Fruit fly (Drosophila melanogaster): ENCODE data around the gene CG4998.

CG4998 gene

DNA sequence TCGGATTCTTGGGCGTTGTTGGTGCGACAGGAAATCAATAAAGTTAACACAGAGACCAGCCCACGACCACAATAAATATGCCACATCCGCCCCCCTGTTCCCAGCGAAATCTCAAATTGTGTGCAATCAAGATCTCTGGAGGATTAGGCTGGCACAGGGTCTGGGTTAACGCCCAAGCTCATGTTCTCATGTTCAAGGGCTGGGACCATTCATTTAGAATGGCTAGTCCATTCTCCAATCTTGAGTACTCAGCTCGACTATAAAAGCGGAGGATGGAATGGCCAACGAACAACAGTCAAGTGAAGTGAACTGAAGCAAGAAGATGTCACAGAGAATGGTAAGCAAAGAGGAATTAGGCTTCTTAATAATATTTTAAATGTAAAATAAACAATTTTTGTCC, 5.8 kb upstream of the CG4998 start, which contains the start of gene CG13056:
CG13056 (plus strand) TSS at position 301 of the 400 bp plus-strand sequence.
- TF ChIP-seq CG11085 (GFP tag; IDR thresholded peaks at IDR 0.05) (no peak), CG4617 (GFP tag; optimal IDR thresholded peaks at IDR 0.05; ENCODE audit: borderline replicate concordance) (no peak), ftz-f1 (GFP tag; optimal IDR thresholded peaks at IDR 0.05) (no peak), wor (GFP tag; IDR thresholded peaks at IDR 0.05) (no peak), H2.0 (GFP tag; IDR thresholded peaks at IDR 0.05) (no peak), B-H2 (GFP tag; optimal IDR thresholded peaks at IDR 0.05) (no peak), p53 (GFP tag; optimal IDR thresholded peaks at IDR 0.05) (no peak), CG1832 (GFP tag; optimal IDR thresholded peaks at IDR 0.05) (no peak), HLH54F (GFP tag; optimal IDR thresholded peaks at IDR 0.05) (no peak), toy (GFP tag; IDR thresholded peaks at IDR 0.05) (no peak), fru (optimal IDR thresholded peaks at IDR 0.05) (no peak), CG9215 (GFP tag; IDR thresholded peaks at IDR 0.05) (no peak), pfk (GFP tag; optimal IDR thresholded peaks at IDR 0.05) (no peak), CG2120 (GFP tag; optimal IDR thresholded peaks at IDR 0.05) (no peak), MBD-R2 (GFP tag; IDR thresholded peaks at IDR 0.05) (no peak), btn (GFP tag; optimal IDR thresholded peaks at IDR 0.05) (no peak)

DNA sequence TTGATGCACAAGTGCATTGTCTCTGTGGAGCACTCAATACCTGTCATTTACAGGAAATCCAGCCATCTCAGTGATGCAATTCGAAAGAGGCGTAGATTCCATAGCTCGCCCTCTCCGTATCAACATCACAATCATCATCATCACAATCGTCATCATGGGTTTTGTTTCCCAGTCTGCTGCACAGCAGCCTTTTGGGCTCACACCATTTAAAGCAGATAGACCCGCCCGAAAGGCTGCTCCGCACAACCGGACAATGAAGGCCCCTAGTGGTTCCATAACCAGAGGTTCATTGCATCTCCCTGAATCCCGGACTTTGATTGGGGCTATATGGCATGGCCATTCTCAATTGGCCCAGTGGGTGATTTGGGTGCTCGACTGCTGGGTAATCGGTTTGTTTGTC, 3.9 kb upstream of the CG4998 start:
- peak in 1 of 2 experiments; percentile 65 for TF ChIP-seq Pdp1 (GFP tag; optimal IDR thresholded peaks at IDR 0.05)
- TF ChIP-seq run (tag; optimal IDR thresholded peaks at IDR 0.05): no peak
- peak; percentile 75 for TF ChIP-seq Med (GFP tag)
- TF ChIP-seq CG8290 (GFP tag; optimal IDR thresholded peaks at IDR 0.05): no peak
- TF ChIP-seq CG8290 (tag; optimal IDR thresholded peaks at IDR 0.05): peak in 1 of 2 experiments; percentile 31
- TF ChIP-seq az2 (GFP tag; optimal IDR thresholded peaks at IDR 0.05): no peak
- no peak for TF ChIP-seq slp2 (GFP tag; optimal IDR thresholded peaks at IDR 0.05)
- peak; percentile 46 for TF ChIP-seq CG12769 (tag; optimal IDR thresholded peaks at IDR 0.05)
- peak in 1 of 3 experiments; percentile 53 for TF ChIP-seq lola (GFP tag; optimal IDR thresholded peaks at IDR 0.05)
- peak; percentile 38; the same call in 1 of the 2 replicates for TF ChIP-seq bbx (GFP tag; IDR thresholded peaks at IDR 0.05; ENCODE audit: partially characterized antibody)
- TF ChIP-seq CG1602 (GFP tag; optimal IDR thresholded peaks at IDR 0.05): no peak
- TF ChIP-seq CG9609 (GFP tag; optimal IDR thresholded peaks at IDR 0.05): no peak
- peak; percentile 58; the same call in 1 of the 3 replicates for TF ChIP-seq ci (GFP tag; IDR thresholded peaks at IDR 0.05)
- TF ChIP-seq D19B (GFP tag; optimal IDR thresholded peaks at IDR 0.05): no peak
- TF ChIP-seq CG15514 (GFP tag; optimal IDR thresholded peaks at IDR 0.05): peak; percentile 96
- TF ChIP-seq Bgb (GFP tag; IDR thresholded peaks at IDR 0.05; ENCODE audit: partially characterized antibody): peak; percentile 18; the same call in 1 of the 2 replicates
- TF ChIP-seq Elba2 (GFP tag; optimal IDR thresholded peaks at IDR 0.05): no peak
- TF ChIP-seq disco-r (GFP tag; optimal IDR thresholded peaks at IDR 0.05): no peak
- TF ChIP-seq ftz-f1 (GFP tag; optimal IDR thresholded peaks at IDR 0.05): peak; percentile 44
- peak; percentile 35; the same call in 1 of the 2 replicates for TF ChIP-seq CG17612 (GFP tag; IDR thresholded peaks at IDR 0.05)
- peak; percentile 9; the same call in 1 of the 2 replicates for TF ChIP-seq E2f2 (GFP tag; IDR thresholded peaks at IDR 0.05)
- 0 out of 3 replicates have a peak, but pooled peaks have one; percentile 13 for TF ChIP-seq zen2 (GFP tag; IDR thresholded peaks at IDR 0.05; ENCODE audit: partially characterized antibody)
- peak; percentile 45; the same call in 1 of the 2 replicates for TF ChIP-seq CG13287 (GFP tag; IDR thresholded peaks at IDR 0.05; ENCODE audit: partially characterized antibody)
- TF ChIP-seq CG15479 (GFP tag; optimal IDR thresholded peaks at IDR 0.05): no peak
- no peak for TF ChIP-seq Awh (GFP tag; IDR thresholded peaks at IDR 0.05)
- no peak for TF ChIP-seq HHEX (GFP tag; optimal IDR thresholded peaks at IDR 0.05)
- TF ChIP-seq Lpt (GFP tag; optimal IDR thresholded peaks at IDR 0.05): no peak
- no peak for TF ChIP-seq Atf-2 (GFP tag; optimal IDR thresholded peaks at IDR 0.05)
- TF ChIP-seq schlank (tag; optimal IDR thresholded peaks at IDR 0.05): no peak
- TF ChIP-seq CG12942 (GFP tag; optimal IDR thresholded peaks at IDR 0.05): no peak
- no peak for TF ChIP-seq NC2β (GFP tag; optimal IDR thresholded peaks at IDR 0.05)
- peak; percentile 24; the same call in 1 of the 2 replicates for TF ChIP-seq vvl (GFP tag; IDR thresholded peaks at IDR 0.05)
